Worm (Caenorhabditis elegans): ENCODE results near the gene pqn-8.

The pqn-8 gene

DNA sequence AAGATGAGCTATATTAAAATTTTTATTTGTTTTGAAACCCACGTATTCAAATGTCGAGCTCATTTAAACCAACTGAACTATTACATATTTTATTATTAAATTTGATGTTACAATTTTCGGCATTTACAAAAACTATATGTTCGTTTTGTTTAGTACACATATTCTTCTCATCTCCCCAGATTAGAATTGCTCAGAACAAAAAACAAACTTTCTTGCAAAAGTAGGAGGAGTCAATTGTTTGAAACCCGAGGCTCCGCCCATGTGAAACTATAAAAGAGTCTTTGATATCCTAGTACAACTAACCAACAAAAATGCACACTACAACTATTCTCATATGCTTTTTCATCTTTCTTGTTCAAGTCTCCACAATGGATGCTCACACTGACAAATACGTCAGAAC, 28.2 kb upstream of the pqn-8 start, which contains the start of gene ins-22:
ins-22 (plus strand) TSS at position 301 of the 400 bp plus-strand sequence.
- no peak for TF ChIP-seq B0019.2 (GFP tag; conservative IDR thresholded peaks at IDR 0.05)
- TF ChIP-seq madf-8 (GFP tag; conservative IDR thresholded peaks at IDR 0.05), result no peak
- no peak for TF ChIP-seq dox-1 (GFP tag; IDR thresholded peaks at IDR 0.05)
- TF ChIP-seq hmg-1.2 (GFP tag; IDR thresholded peaks at IDR 0.05), result no peak
- TF ChIP-seq B0035.1 (tag; optimal IDR thresholded peaks at IDR 0.05), result no peak

DNA sequence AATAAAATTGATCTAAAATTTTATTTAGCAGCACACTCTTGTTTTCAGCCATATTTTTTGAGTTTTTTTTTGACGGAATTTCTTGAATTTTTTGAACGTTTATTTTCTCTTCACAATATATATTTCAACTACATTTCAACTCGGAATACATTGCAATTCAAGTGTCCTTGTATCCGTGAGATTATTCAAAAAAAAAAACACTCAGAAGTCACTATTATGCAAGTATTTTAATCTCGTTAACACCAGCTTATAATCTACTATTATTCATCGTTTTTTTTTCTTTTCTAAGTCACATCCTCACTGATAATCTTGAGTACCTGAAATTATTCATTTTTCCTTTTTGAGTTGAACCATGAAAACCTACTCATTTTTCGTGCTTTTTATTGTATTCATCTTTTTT, 25.7 kb upstream of the pqn-8 start, which contains the start of gene ins-21:
ins-21 (plus strand) TSS at position 301 of the 400 bp plus-strand sequence.
- TF ChIP-seq Y53G8AR.9 (GFP tag; conservative IDR thresholded peaks at IDR 0.05) (no peak), cebp-2 (GFP tag; IDR thresholded peaks at IDR 0.05) (no peak), bed-2 (GFP tag; IDR thresholded peaks at IDR 0.05) (no peak), rcor-1 (GFP tag; IDR thresholded peaks at IDR 0.05) (no peak), repo-1 (tag; optimal IDR thresholded peaks at IDR 0.05) (no peak), rec-8 (tag; optimal IDR thresholded peaks at IDR 0.05) (no peak), hmg-1.2 (GFP tag; IDR thresholded peaks at IDR 0.05) (no peak), F39B2.1 (GFP tag; IDR thresholded peaks at IDR 0.05) (no peak), pbrm-1 (GFP tag; IDR thresholded peaks at IDR 0.05) (no peak), sdz-38 (tag; optimal IDR thresholded peaks at IDR 0.05) (no peak), ceh-58 (GFP tag; IDR thresholded peaks at IDR 0.05) (no peak), pha-4 (tag; optimal IDR thresholded peaks at IDR 0.05) (no peak), sptf-2 (GFP tag; optimal IDR thresholded peaks at IDR 0.05) (no peak), ztf-22 (GFP tag; optimal IDR thresholded peaks at IDR 0.05) (no peak), snpc-3.4 (tag; optimal IDR thresholded peaks at IDR 0.05) (no peak), ceh-79 (tag; optimal IDR thresholded peaks at IDR 0.05) (no peak), madf-6 (GFP tag; IDR thresholded peaks at IDR 0.05) (no peak), F37B4.10 (GFP tag; IDR thresholded peaks at IDR 0.05) (no peak), lsl-1 (GFP tag; optimal IDR thresholded peaks at IDR 0.05) (no peak), snpc-1.1 (tag; optimal IDR thresholded peaks at IDR 0.05; ENCODE audit: insufficient read depth) (no peak)

DNA sequence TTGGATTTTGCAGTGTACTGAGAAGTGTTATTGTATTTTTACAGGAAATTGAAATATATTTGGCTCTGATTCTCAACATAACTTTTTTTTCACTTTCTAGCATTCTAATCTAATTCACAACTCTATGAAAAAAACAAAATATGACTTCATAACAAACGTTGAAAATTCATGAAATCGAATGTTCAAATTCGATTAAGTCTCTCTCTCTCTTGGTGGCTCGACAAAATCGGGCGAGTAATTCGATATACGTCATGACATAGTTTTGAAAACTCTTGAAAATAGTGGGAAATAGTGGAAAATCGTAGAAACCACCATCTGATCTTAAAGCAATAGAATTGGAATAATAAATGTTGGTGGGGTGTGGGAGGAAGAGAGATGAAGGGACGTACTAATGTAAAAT, 20.2 kb upstream of the pqn-8 start:
- TF ChIP-seq lin-26 (GFP tag; IDR thresholded peaks at IDR 0.05), result no peak
- TF ChIP-seq tbx-9 (tag; optimal IDR thresholded peaks at IDR 0.05; ENCODE audit: borderline replicate concordance), result no peak
- no peak for TF ChIP-seq lin-54 (GFP tag; optimal IDR thresholded peaks at IDR 0.05)
- TF ChIP-seq C17E4.6 (GFP tag; IDR thresholded peaks at IDR 0.05), result no peak
- TF ChIP-seq Y79H2A.3 (GFP tag; conservative IDR thresholded peaks at IDR 0.05), result no peak
- no peak for TF ChIP-seq rcor-1 (GFP tag; IDR thresholded peaks at IDR 0.05)
- TF ChIP-seq ztf-18 (tag; optimal IDR thresholded peaks at IDR 0.05), result no peak
- no peak for TF ChIP-seq dpl-1 (GFP tag; optimal IDR thresholded peaks at IDR 0.05)
- no peak for TF ChIP-seq madf-3 (GFP tag; IDR thresholded peaks at IDR 0.05)
- no peak for TF ChIP-seq Y56A3A.18 (GFP tag; IDR thresholded peaks at IDR 0.05)
- TF ChIP-seq snpc-1.3 (tag; optimal IDR thresholded peaks at IDR 0.05; ENCODE audit: insufficient read depth), result no peak
- no peak for TF ChIP-seq pbrm-1 (GFP tag; IDR thresholded peaks at IDR 0.05)
- no peak for TF ChIP-seq egl-18 (GFP tag; IDR thresholded peaks at IDR 0.05)
- no peak for TF ChIP-seq Y95B8A.8 (GFP tag; IDR thresholded peaks at IDR 0.05)
- no peak for TF ChIP-seq rec-8 (tag; optimal IDR thresholded peaks at IDR 0.05)
- TF ChIP-seq B0336.3 (GFP tag; IDR thresholded peaks at IDR 0.05), result no peak
- TF ChIP-seq hsf-1 (GFP tag; IDR thresholded peaks at IDR 0.05), result no peak

Measured in whole organism, young adult.